Worm (Caenorhabditis elegans): ENCODE results near the gene ZK1320.3.
A peak's percentile ranks its signal among the peaks of the same experiment; 100 is the strongest.

Gene ZK1320.3

DNA sequence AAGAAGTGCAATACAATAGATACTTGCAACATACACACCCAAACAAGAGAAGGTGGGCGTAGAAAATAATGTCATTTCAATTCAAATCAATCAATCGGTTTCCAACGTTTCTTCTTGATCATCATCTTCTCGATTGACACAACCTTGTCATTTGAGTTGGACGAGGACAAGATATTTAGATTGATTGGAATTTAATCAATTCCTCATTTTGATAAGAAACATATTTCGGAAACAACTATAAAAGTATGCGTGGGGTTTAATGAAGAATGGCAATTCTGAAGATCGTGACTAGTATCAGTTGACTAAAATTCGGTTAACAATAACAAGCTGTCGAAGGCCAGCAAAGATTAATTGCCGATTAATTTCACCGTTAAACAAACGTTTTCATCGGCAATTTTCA lies 39.6 kb downstream of the ZK1320.3 start:
- TF ChIP-seq blmp-1 (tag; optimal IDR thresholded peaks at IDR 0.05) (no peak), unc-62 (GFP tag; optimal IDR thresholded peaks at IDR 0.05) (peak; percentile 60)

ce11 chrII:9619995-9620535 lies 40.2 kb downstream of the ZK1320.3 start:
- TF ChIP-seq lin-13 (tag; optimal IDR thresholded peaks at IDR 0.05) (no peak), elt-1 (tag; optimal IDR thresholded peaks at IDR 0.05; ENCODE audit: borderline replicate concordance, insufficient read depth) (peak; percentile 26), nhr-237 (tag; optimal IDR thresholded peaks at IDR 0.05) (no peak), tbx-8 (GFP tag; optimal IDR thresholded peaks at IDR 0.05) (no peak), bed-3 (GFP tag; optimal IDR thresholded peaks at IDR 0.05) (no peak), sem-2 (GFP tag; optimal IDR thresholded peaks at IDR 0.05) (no peak), ham-2 (GFP tag; optimal IDR thresholded peaks at IDR 0.05) (no peak), unc-62 (GFP tag; optimal IDR thresholded peaks at IDR 0.05) (no peak), mep-1 (tag; optimal IDR thresholded peaks at IDR 0.05) (no peak)

DNA sequence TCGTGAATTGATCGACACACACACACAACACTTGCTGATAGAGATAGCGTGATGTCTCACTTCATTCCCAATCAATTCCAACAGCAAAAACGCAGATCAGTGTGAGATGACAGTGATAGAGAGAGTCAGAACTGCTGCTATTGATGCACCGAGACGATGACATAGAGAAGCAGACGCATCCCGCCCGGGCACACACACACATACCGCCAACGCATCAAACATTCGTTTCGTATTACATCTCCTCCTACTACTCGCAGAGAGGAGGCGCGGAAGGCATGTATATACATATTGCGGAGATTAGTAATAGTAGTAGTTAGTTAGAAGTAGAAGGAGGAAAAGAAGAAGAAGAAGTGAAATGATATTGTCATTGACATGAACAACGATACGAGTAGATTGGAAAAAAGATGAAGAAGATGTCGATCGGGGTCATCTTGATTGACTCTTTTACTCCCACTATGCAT lies 40.8 kb downstream of the ZK1320.3 start:
- TF ChIP-seq nhr-28 (tag; optimal IDR thresholded peaks at IDR 0.05), result no peak
- peak; percentile 63 for TF ChIP-seq ham-2 (GFP tag; optimal IDR thresholded peaks at IDR 0.05)
- TF ChIP-seq mep-1 (tag; optimal IDR thresholded peaks at IDR 0.05), result no peak
- TF ChIP-seq nhr-76 (tag; optimal IDR thresholded peaks at IDR 0.05), result no peak
- no peak for TF ChIP-seq mab-5 (tag; optimal IDR thresholded peaks at IDR 0.05)
- no peak for TF ChIP-seq lin-32 (GFP tag; optimal IDR thresholded peaks at IDR 0.05)
- TF ChIP-seq ceh-83 (GFP tag; optimal IDR thresholded peaks at IDR 0.05), result no peak
- no peak for TF ChIP-seq tbx-8 (GFP tag; optimal IDR thresholded peaks at IDR 0.05)
- TF ChIP-seq unc-120 (tag; optimal IDR thresholded peaks at IDR 0.05; ENCODE audit: poor library complexity, severe bottlenecking), result peak; percentile 63
- TF ChIP-seq nhr-12 (tag; optimal IDR thresholded peaks at IDR 0.05), result no peak
- TF ChIP-seq lin-13 (tag; optimal IDR thresholded peaks at IDR 0.05), result no peak
- no peak for TF ChIP-seq M03D4.4 (tag; optimal IDR thresholded peaks at IDR 0.05)
- TF ChIP-seq elt-3 (tag; optimal IDR thresholded peaks at IDR 0.05), result no peak
- no peak for TF ChIP-seq blmp-1 (tag; optimal IDR thresholded peaks at IDR 0.05)
- peak; percentile 42 for TF ChIP-seq drap-1 (GFP tag; optimal IDR thresholded peaks at IDR 0.05)
- no peak for TF ChIP-seq sptf-1 (tag; optimal IDR thresholded peaks at IDR 0.05)
- no peak for TF ChIP-seq nhr-2 (tag; optimal IDR thresholded peaks at IDR 0.05)
- no peak for TF ChIP-seq lsy-2 (tag; optimal IDR thresholded peaks at IDR 0.05)
- TF ChIP-seq cnd-1 (tag; optimal IDR thresholded peaks at IDR 0.05), result no peak
- no peak for TF ChIP-seq nhr-237 (tag; optimal IDR thresholded peaks at IDR 0.05)
- TF ChIP-seq unc-62 (GFP tag; optimal IDR thresholded peaks at IDR 0.05), result peak; percentile 84
- TF ChIP-seq ceh-43 (GFP tag; optimal IDR thresholded peaks at IDR 0.05), result no peak
- peak; percentile 70 for TF ChIP-seq hlh-1 (tag; optimal IDR thresholded peaks at IDR 0.05)
- TF ChIP-seq elt-1 (tag; optimal IDR thresholded peaks at IDR 0.05; ENCODE audit: borderline replicate concordance, insufficient read depth), result peak; percentile 85
- TF ChIP-seq bed-3 (GFP tag; optimal IDR thresholded peaks at IDR 0.05), result no peak
- TF ChIP-seq mls-2 (tag; optimal IDR thresholded peaks at IDR 0.05), result no peak
- no peak for TF ChIP-seq sem-2 (GFP tag; optimal IDR thresholded peaks at IDR 0.05)
- TF ChIP-seq ztf-11 (tag; optimal IDR thresholded peaks at IDR 0.05), result no peak
- no peak for TF ChIP-seq zip-8 (tag; optimal IDR thresholded peaks at IDR 0.05)
- TF ChIP-seq flh-1 (GFP tag; optimal IDR thresholded peaks at IDR 0.05), result no peak

- TF ChIP-seq elt-3 (tag; optimal IDR thresholded peaks at IDR 0.05) (no peak), sem-2 (GFP tag; optimal IDR thresholded peaks at IDR 0.05) (no peak), nhr-2 (tag; optimal IDR thresholded peaks at IDR 0.05) (no peak), unc-39 (tag; optimal IDR thresholded peaks at IDR 0.05) (no peak), lin-32 (GFP tag; optimal IDR thresholded peaks at IDR 0.05) (no peak), mls-2 (tag; optimal IDR thresholded peaks at IDR 0.05) (no peak), lin-13 (tag; optimal IDR thresholded peaks at IDR 0.05) (no peak), pha-4 (tag; optimal IDR thresholded peaks at IDR 0.05) (no peak), unc-120 (tag; optimal IDR thresholded peaks at IDR 0.05; ENCODE audit: poor library complexity, severe bottlenecking) (no peak), nhr-76 (tag; optimal IDR thresholded peaks at IDR 0.05) (no peak), bed-3 (GFP tag; optimal IDR thresholded peaks at IDR 0.05) (no peak), ces-1 (GFP tag; optimal IDR thresholded peaks at IDR 0.05) (no peak), hlh-1 (tag; optimal IDR thresholded peaks at IDR 0.05) (no peak), ceh-39 (tag; optimal IDR thresholded peaks at IDR 0.05) (no peak), unc-62 (GFP tag; optimal IDR thresholded peaks at IDR 0.05) (no peak), sptf-1 (tag; optimal IDR thresholded peaks at IDR 0.05) (no peak), tbx-8 (GFP tag; optimal IDR thresholded peaks at IDR 0.05) (no peak), zip-8 (tag; optimal IDR thresholded peaks at IDR 0.05) (no peak), nhr-237 (tag; optimal IDR thresholded peaks at IDR 0.05) (no peak)
Observed at ce11 chrII:9618759-9619158, 41.5 kb downstream of the ZK1320.3 start.
